Worm (Caenorhabditis elegans) whole organism, young adult: ENCODE results near the gene tmem-135.

Source experiments
- B0035.1 ChIP-seq: sonication (generic microtip); optimal IDR thresholded peaks from 2 replicates; lab custom pipeline; 2016; ENCODE audit warnings: missing genetic modification characterization, mild to moderate bottlenecking, missing compliant biosample characterization, missing genotype, missing genetic modification reagents
- F52B5.7 ChIP-seq: sonication (generic microtip); optimal IDR thresholded peaks from 2 replicates; lab custom pipeline; 2016; ENCODE audit warnings: mild to moderate bottlenecking, missing genetic modification characterization, missing compliant biosample characterization
- Y53F4B.3 ChIP-seq: fragments of 200-800 bp; sonication (Bioruptor generic); IDR thresholded peaks from 2 replicates; pipeline ENCODE4 v1.3.6; 2022; ENCODE audit warnings: missing genetic modification reagents, missing genetic modification characterization, missing compliant biosample characterization
- aptf-2 ChIP-seq: fragments of 200-800 bp; sonication (Bioruptor generic); conservative IDR thresholded peaks from 2 replicates; pipeline ENCODE4 v1.3.6; 2022; ENCODE audit warnings: missing genetic modification reagents, missing genetic modification characterization, missing compliant biosample characterization
- attf-3 ChIP-seq: fragments of 200-800 bp; sonication (Bioruptor generic); conservative IDR thresholded peaks from 2 replicates; pipeline ENCODE4 v1.3.6; 2022; ENCODE audit warnings: missing genetic modification reagents, missing genetic modification characterization, missing compliant biosample characterization
- ceh-79 ChIP-seq: sonication (generic microtip); optimal IDR thresholded peaks from 2 replicates; lab custom pipeline; 2017; ENCODE audit warnings: mild to moderate bottlenecking, missing genetic modification characterization, missing compliant biosample characterization
- ets-4 ChIP-seq: fragments of 200-800 bp; sonication (Bioruptor generic); optimal IDR thresholded peaks from 2 replicates; lab custom pipeline; 2018; ENCODE audit warnings: mild to moderate bottlenecking, missing genetic modification characterization, missing compliant biosample characterization
- lsy-27 ChIP-seq: sonication (generic microtip); optimal IDR thresholded peaks from 2 replicates; lab custom pipeline; 2017; ENCODE audit warnings: missing genetic modification characterization, mild to moderate bottlenecking, missing compliant biosample characterization, antibody characterized with exemption, missing genotype, borderline replicate concordance; ENCODE audit not compliant: insufficient read depth
- nhr-179 ChIP-seq: sonication (generic microtip); optimal IDR thresholded peaks from 2 replicates; lab custom pipeline; 2016; ENCODE audit warnings: mild to moderate bottlenecking, missing genetic modification characterization, missing compliant biosample characterization
- nhr-27 ChIP-seq: fragments of 200-800 bp; sonication (Bioruptor generic); optimal IDR thresholded peaks from 2 replicates; lab custom pipeline; 2018; ENCODE audit warnings: mild to moderate bottlenecking, missing genetic modification characterization, moderate library complexity, missing compliant biosample characterization
- zfh-2 ChIP-seq: fragments of 200-800 bp; sonication (Bioruptor generic); conservative IDR thresholded peaks from 2 replicates; pipeline ENCODE4 v1.3.6; 2022; ENCODE audit warnings: missing genetic modification reagents, missing genetic modification characterization, missing compliant biosample characterization
- zim-3 ChIP-seq: sonication (generic microtip); optimal IDR thresholded peaks from 2 replicates; lab custom pipeline; 2017; ENCODE audit warnings: mild to moderate bottlenecking, missing genetic modification characterization, moderate library complexity, missing compliant biosample characterization
- ztf-28 ChIP-seq: fragments of 200-800 bp; sonication (Bioruptor generic); IDR thresholded peaks from 2 replicates; pipeline ENCODE4 v1.3.6; 2022; ENCODE audit warnings: missing genetic modification reagents, missing genetic modification characterization, missing compliant biosample characterization

DNA sequence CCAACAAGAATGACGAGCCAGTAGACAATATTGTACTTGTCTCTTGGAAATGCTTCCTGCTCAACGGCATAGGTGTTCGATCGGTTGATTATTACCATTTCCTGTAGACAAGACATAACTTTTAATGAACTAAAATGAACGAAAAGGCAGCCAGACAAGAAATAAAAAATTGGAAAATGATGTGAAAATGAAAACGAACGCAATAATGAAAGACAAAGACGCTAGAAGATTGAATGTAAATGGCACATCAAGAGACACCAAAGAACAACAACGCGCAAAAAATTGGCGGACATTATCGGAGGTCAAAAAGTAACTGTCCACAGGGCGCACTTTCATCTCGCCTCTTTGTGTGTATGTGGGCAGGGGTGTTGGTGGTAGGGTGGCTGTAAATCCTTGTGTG, 24.4 kb upstream of the tmem-135 start, which contains the start of gene ent-5:
- TF ChIP-seq Y53F4B.3 (GFP tag; lab: Robert Waterston, UW) (no peak), zfh-2 (GFP tag; lab: Robert Waterston, UW) (no peak), zim-3 (tag; lab: Kevin White, UChicago) (no peak), ets-4 (GFP tag; lab: Kevin White, UChicago) (no peak), ztf-28 (GFP tag; lab: Robert Waterston, UW) (no peak), B0035.1 (tag; lab: Kevin White, UChicago) (no peak), lsy-27 (tag; lab: Kevin White, UChicago) (no peak), nhr-179 (tag; lab: Kevin White, UChicago) (no peak), nhr-27 (tag; lab: Kevin White, UChicago) (no peak), ceh-79 (tag; lab: Kevin White, UChicago) (no peak), F52B5.7 (no peak), attf-3 (GFP tag; lab: Robert Waterston, UW) (no peak), aptf-2 (GFP tag; lab: Robert Waterston, UW) (no peak)
